Worm (Caenorhabditis elegans) whole organism, L3 larva: ENCODE results near the gene ssu-2.

Experiments used
- aly-2 ChIP-seq: fragments of 150-350 bp; optimal IDR thresholded peaks from 2 replicates; lab custom pipeline; 2014; ENCODE audit warnings: missing biosample characterization, missing genetic modification characterization
- fos-1 ChIP-seq: fragments of 150-350 bp; optimal IDR thresholded peaks from 2 replicates; lab custom pipeline; 2014; ENCODE audit warnings: missing biosample characterization, missing genetic modification characterization
- mdl-1 ChIP-seq: fragments of 150-350 bp; optimal IDR thresholded peaks from 2 replicates; lab custom pipeline; 2014; ENCODE audit warnings: missing biosample characterization, missing genetic modification characterization
- nhr-28 ChIP-seq: fragments of 150-350 bp; optimal IDR thresholded peaks from 2 replicates; lab custom pipeline; 2014; ENCODE audit warnings: missing biosample characterization, missing genetic modification characterization
- tbx-2 ChIP-seq: sonication (generic microtip); optimal IDR thresholded peaks from 2 replicates; lab custom pipeline; 2016; ENCODE audit warnings: mild to moderate bottlenecking, missing genetic modification characterization, missing compliant biosample characterization

DNA sequence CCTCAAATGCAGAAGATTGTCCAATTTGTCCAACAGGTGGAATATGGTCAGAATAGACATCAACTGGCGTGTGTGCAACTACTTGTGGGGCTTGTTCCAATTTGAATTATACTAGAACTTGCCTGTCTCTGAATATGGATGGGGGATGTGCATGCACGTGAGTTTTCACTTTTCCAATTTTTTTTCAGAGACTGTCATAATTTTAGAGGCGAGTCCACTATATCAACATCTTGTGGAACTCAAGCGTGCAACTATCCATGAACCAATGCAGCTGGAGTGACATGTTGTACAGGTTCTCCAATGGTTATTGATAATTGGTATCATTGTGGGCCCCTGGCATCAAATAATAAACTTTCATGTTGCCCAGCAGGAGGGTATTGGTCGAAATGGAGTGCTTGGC is 23.3 kb upstream of the ssu-2 start, which contains the start of gene Y67A10A.2:
- TF ChIP-seq aly-2 (tag; lab: Kevin White, UChicago) (no peak), tbx-2 (tag; lab: Kevin White, UChicago) (no peak), mdl-1 (tag; lab: Kevin White, UChicago) (no peak), fos-1 (tag; lab: Kevin White, UChicago) (no peak), nhr-28 (no peak)
